Worm (Caenorhabditis elegans) whole organism, young adult: ENCODE data around the gene ceh-37.

Source experiments
- B0336.3 ChIP-seq: fragments of 200-800 bp; sonication (Bioruptor generic); IDR thresholded peaks from 2 replicates; pipeline ENCODE4 v1.3.6; 2022; ENCODE audit warnings: missing genetic modification characterization, missing compliant biosample characterization
- C06A6.2 ChIP-seq: fragments of 200-800 bp; sonication (Bioruptor generic); conservative IDR thresholded peaks from 2 replicates; pipeline ENCODE4 v1.3.6; 2022; ENCODE audit warnings: missing genetic modification characterization, missing compliant biosample characterization
- F10E7.11 ChIP-seq: sonication (generic microtip); optimal IDR thresholded peaks from 2 replicates; lab custom pipeline; 2017; ENCODE audit warnings: mild to moderate bottlenecking, missing genetic modification characterization, moderate library complexity, missing compliant biosample characterization
- F39B2.1 ChIP-seq: fragments of 200-800 bp; sonication (Bioruptor generic); IDR thresholded peaks from 2 replicates; pipeline ENCODE4 v1.3.6; 2022; ENCODE audit warnings: missing genetic modification reagents, missing genetic modification characterization, missing compliant biosample characterization
- F52B5.7 ChIP-seq: sonication (generic microtip); optimal IDR thresholded peaks from 2 replicates; lab custom pipeline; 2016; ENCODE audit warnings: mild to moderate bottlenecking, missing genetic modification characterization, missing compliant biosample characterization
- F55B11.4 ChIP-seq: sonication (generic microtip); optimal IDR thresholded peaks from 2 replicates; lab custom pipeline; 2016; ENCODE audit warnings: missing compliant biosample characterization, missing genetic modification characterization, borderline replicate concordance; ENCODE audit not compliant: insufficient read depth
- F57A8.1 ChIP-seq: fragments of 200-800 bp; sonication (Bioruptor generic); optimal IDR thresholded peaks from 2 replicates; lab custom pipeline; 2018; ENCODE audit warnings: mild to moderate bottlenecking, missing genetic modification characterization, moderate library complexity, missing compliant biosample characterization
- K11D2.4 ChIP-seq: fragments of 200-800 bp; sonication (Bioruptor generic); IDR thresholded peaks from 2 replicates; pipeline ENCODE4 v1.3.6; 2022; ENCODE audit warnings: missing genetic modification reagents, missing genetic modification characterization, missing compliant biosample characterization
- Y53F4B.3 ChIP-seq: fragments of 200-800 bp; sonication (Bioruptor generic); IDR thresholded peaks from 2 replicates; pipeline ENCODE4 v1.3.6; 2022; ENCODE audit warnings: missing genetic modification reagents, missing genetic modification characterization, missing compliant biosample characterization
- Y53G8AR.9 ChIP-seq: fragments of 200-800 bp; sonication (Bioruptor generic); conservative IDR thresholded peaks from 2 replicates; pipeline ENCODE4 v1.3.6; 2022; ENCODE audit warnings: missing genetic modification reagents, missing genetic modification characterization, missing compliant biosample characterization
- Y67H2A.10 ChIP-seq: fragments of 200-800 bp; sonication (Bioruptor generic); conservative IDR thresholded peaks from 2 replicates; pipeline ENCODE4 v1.3.6; 2022; ENCODE audit warnings: missing genetic modification reagents, missing genetic modification characterization, missing compliant biosample characterization
- Y95B8A.8 ChIP-seq: fragments of 200-800 bp; sonication (Bioruptor generic); IDR thresholded peaks from 2 replicates; pipeline ENCODE4 v1.3.6; 2022; ENCODE audit warnings: missing genetic modification reagents, missing genetic modification characterization, missing compliant biosample characterization
- akir-1 ChIP-seq: fragments of 200-800 bp; sonication (Bioruptor generic); optimal IDR thresholded peaks from 2 replicates; lab custom pipeline; 2018; ENCODE audit warnings: mild to moderate bottlenecking, missing genetic modification characterization, moderate library complexity, missing compliant biosample characterization
- aptf-3 ChIP-seq: fragments of 200-800 bp; sonication (Bioruptor generic); IDR thresholded peaks from 2 replicates; pipeline ENCODE4 v1.3.6; 2022; ENCODE audit warnings: missing genetic modification characterization, missing compliant biosample characterization
- attf-5 ChIP-seq: fragments of 200-800 bp; sonication (Bioruptor generic); optimal IDR thresholded peaks from 2 replicates; lab custom pipeline; 2018; ENCODE audit warnings: mild to moderate bottlenecking, missing genetic modification characterization, missing compliant biosample characterization
- bed-1 ChIP-seq: fragments of 200-800 bp; sonication (Bioruptor generic); IDR thresholded peaks from 2 replicates; pipeline ENCODE4 v1.3.6; 2022; ENCODE audit warnings: missing genetic modification reagents, missing genetic modification characterization, missing compliant biosample characterization
- cebp-1 ChIP-seq, 2 experiments: fragments of 200-800 bp in 1 of 2; sonication (Bioruptor generic) in 1 of 2; sonication (generic microtip) in 1 of 2; IDR thresholded peaks in 1 of 2; optimal IDR thresholded peaks in 1 of 2; 2 replicates each; pipeline versions ENCODE4 v1.3.6 to Lab custom; 2017 to 2022; ENCODE audit warnings: missing compliant biosample characterization in 2 of 2, missing genetic modification characterization in 2 of 2, mild to moderate bottlenecking in 1 of 2, missing genetic modification reagents in 1 of 2, moderate library complexity in 1 of 2
- dpff-1 ChIP-seq: sonication (generic microtip); optimal IDR thresholded peaks from 2 replicates; lab custom pipeline; 2017; ENCODE audit warnings: mild to moderate bottlenecking, missing genetic modification characterization, missing compliant biosample characterization
- egl-18 ChIP-seq: fragments of 200-800 bp; sonication (Bioruptor generic); IDR thresholded peaks from 2 replicates; pipeline ENCODE4 v1.3.6; 2022; ENCODE audit warnings: missing genetic modification reagents, missing genetic modification characterization, missing compliant biosample characterization
- egl-44 ChIP-seq: fragments of 200-800 bp; sonication (Bioruptor generic); IDR thresholded peaks from 2 replicates; pipeline ENCODE4 v1.3.6; 2022; ENCODE audit warnings: missing genetic modification reagents, missing genetic modification characterization, missing compliant biosample characterization
- ekl-4 ChIP-seq: fragments of 200-800 bp; sonication (Bioruptor generic); IDR thresholded peaks from 2 replicates; pipeline ENCODE4 v1.3.6; 2022; ENCODE audit warnings: missing genetic modification reagents, missing genetic modification characterization, missing compliant biosample characterization
- ets-4 ChIP-seq: fragments of 200-800 bp; sonication (Bioruptor generic); optimal IDR thresholded peaks from 2 replicates; lab custom pipeline; 2018; ENCODE audit warnings: mild to moderate bottlenecking, missing genetic modification characterization, missing compliant biosample characterization
- hlh-12 ChIP-seq: sonication (generic microtip); optimal IDR thresholded peaks from 2 replicates; lab custom pipeline; 2016; ENCODE audit warnings: missing genetic modification characterization, missing compliant biosample characterization
- lin-54 ChIP-seq: fragments of 200-800 bp; sonication (Bioruptor generic); optimal IDR thresholded peaks from 2 replicates; lab custom pipeline; 2018; ENCODE audit warnings: mild to moderate bottlenecking, missing genetic modification characterization, missing compliant biosample characterization
- lsl-1 ChIP-seq: fragments of 200-800 bp; sonication (Bioruptor generic); optimal IDR thresholded peaks from 2 replicates; lab custom pipeline; 2018; ENCODE audit warnings: mild to moderate bottlenecking, missing genetic modification characterization, moderate library complexity, missing compliant biosample characterization
- madf-8 ChIP-seq: fragments of 200-800 bp; sonication (Bioruptor generic); conservative IDR thresholded peaks from 2 replicates; pipeline ENCODE4 v1.3.6; 2022; ENCODE audit warnings: missing genetic modification reagents, missing genetic modification characterization, missing compliant biosample characterization
- mcd-1 ChIP-seq: fragments of 200-800 bp; sonication (Bioruptor generic); IDR thresholded peaks from 2 replicates; pipeline ENCODE4 v1.3.6; 2022; ENCODE audit warnings: missing genetic modification reagents, missing genetic modification characterization, missing compliant biosample characterization
- nhr-80 ChIP-seq: sonication (generic microtip); optimal IDR thresholded peaks from 2 replicates; lab custom pipeline; 2016; ENCODE audit warnings: missing genetic modification characterization, missing compliant biosample characterization
- pha-4 ChIP-seq: fragments of 150-350 bp; sonication (generic microtip); optimal IDR thresholded peaks from 2 replicates; lab custom pipeline; 2014; ENCODE audit warnings: missing biosample characterization, missing genetic modification reagents, missing genetic modification characterization
- rec-8 ChIP-seq, 2 experiments: sonication (generic microtip); optimal IDR thresholded peaks; 2 replicates each; lab custom pipeline; 2016; ENCODE audit warnings: mild to moderate bottlenecking in 2 of 2, missing genetic modification characterization in 2 of 2, missing genetic modification reagents in 2 of 2, missing genotype in 2 of 2, missing biosample characterization in 1 of 2, missing compliant biosample characterization in 1 of 2, moderate library complexity in 1 of 2
- rpc-1 ChIP-seq, 2 experiments: fragments of 150-350 bp in 1 of 2; sonication (generic microtip) in 1 of 2; optimal IDR thresholded peaks; 2 replicates each; lab custom pipeline; 2014 to 2018; ENCODE audit warnings: missing biosample characterization in 1 of 2, missing genetic modification characterization in 1 of 2, missing genetic modification reagents in 1 of 2, missing genotype in 1 of 2
- snpc-3.4 ChIP-seq: sonication (generic microtip); optimal IDR thresholded peaks from 2 replicates; lab custom pipeline; 2017; ENCODE audit warnings: missing genetic modification characterization, mild to moderate bottlenecking, missing compliant biosample characterization, antibody characterized with exemption, moderate library complexity, missing genotype, missing genetic modification reagents
- snpc-4 ChIP-seq, 5 experiments: fragments of 150-350 bp in 1 of 5; sonication (generic microtip) in 4 of 5; optimal IDR thresholded peaks; 2 replicates each; lab custom pipeline; 2014 to 2018; ENCODE audit warnings: missing genetic modification characterization in 5 of 5, missing biosample characterization in 3 of 5, antibody characterized with exemption in 2 of 5, mild to moderate bottlenecking in 2 of 5, missing compliant biosample characterization in 2 of 5, missing genotype in 2 of 5, moderate library complexity in 2 of 5, missing genetic modification reagents in 1 of 5
- somi-1 ChIP-seq: fragments of 200-800 bp; sonication (Bioruptor generic); optimal IDR thresholded peaks from 2 replicates; lab custom pipeline; 2018; ENCODE audit warnings: mild to moderate bottlenecking, missing genetic modification characterization, missing compliant biosample characterization
- unc-130 ChIP-seq: sonication (generic microtip); optimal IDR thresholded peaks from 2 replicates; lab custom pipeline; 2016; ENCODE audit warnings: missing genetic modification reagents, missing genetic modification characterization, missing compliant biosample characterization
- unc-62 ChIP-seq: fragments of 150-350 bp; optimal IDR thresholded peaks from 2 replicates; lab custom pipeline; 2014; ENCODE audit warnings: missing biosample characterization, missing genetic modification reagents, missing genetic modification characterization
- xnd-1 ChIP-seq: sonication (generic microtip); optimal IDR thresholded peaks from 2 replicates; lab custom pipeline; 2016; ENCODE audit warnings: missing genotype, missing genetic modification reagents, missing genetic modification characterization, missing compliant biosample characterization
- zfh-2 ChIP-seq: fragments of 200-800 bp; sonication (Bioruptor generic); conservative IDR thresholded peaks from 2 replicates; pipeline ENCODE4 v1.3.6; 2022; ENCODE audit warnings: missing genetic modification reagents, missing genetic modification characterization, missing compliant biosample characterization
- ztf-18 ChIP-seq: sonication (generic microtip); optimal IDR thresholded peaks from 2 replicates; lab custom pipeline; 2016; ENCODE audit warnings: missing genotype, mild to moderate bottlenecking, missing genetic modification characterization, missing compliant biosample characterization
- ztf-22 ChIP-seq: fragments of 200-800 bp; sonication (Bioruptor generic); optimal IDR thresholded peaks from 2 replicates; lab custom pipeline; 2018; ENCODE audit warnings: mild to moderate bottlenecking, missing genetic modification characterization, moderate library complexity, missing compliant biosample characterization
- ztf-28 ChIP-seq: fragments of 200-800 bp; sonication (Bioruptor generic); IDR thresholded peaks from 2 replicates; pipeline ENCODE4 v1.3.6; 2022; ENCODE audit warnings: missing genetic modification reagents, missing genetic modification characterization, missing compliant biosample characterization
- ztf-6 ChIP-seq: fragments of 200-800 bp; sonication (Bioruptor generic); IDR thresholded peaks from 2 replicates; pipeline ENCODE4 v1.3.6; 2022; ENCODE audit warnings: missing genetic modification reagents, missing genetic modification characterization, missing compliant biosample characterization

The ceh-37 gene

DNA sequence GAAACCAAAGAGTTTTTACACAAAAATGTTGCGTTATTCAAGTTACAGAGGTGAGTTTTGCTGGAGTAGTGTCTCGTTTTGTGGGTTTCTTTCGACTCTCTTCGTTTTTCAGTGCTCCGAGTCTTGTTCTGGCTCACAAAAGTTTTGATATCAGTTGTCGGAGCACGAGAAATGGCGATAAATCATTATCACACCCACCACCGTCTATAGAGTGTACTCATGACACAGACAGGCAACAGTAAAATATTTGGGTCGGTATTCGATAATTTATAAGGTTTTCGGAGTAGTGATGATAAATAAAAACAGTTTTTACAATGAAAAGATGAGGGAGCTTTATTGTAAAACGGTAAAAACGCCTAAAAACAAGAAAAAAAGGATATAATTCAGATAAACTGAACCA is at the start of gene ceh-37:
ceh-37 (minus strand) TSS at position 59 of the 400 bp plus-strand sequence.
- TF ChIP-seq egl-44 (GFP tag; lab: Robert Waterston, UW) (no peak), hlh-12 (tag; lab: Kevin White, UChicago) (no peak), ztf-6 (GFP tag; lab: Robert Waterston, UW) (no peak), F52B5.7 (tag; lab: Kevin White, UChicago) (no peak), madf-8 (GFP tag; lab: Robert Waterston, UW) (no peak), ztf-28 (GFP tag; lab: Robert Waterston, UW) (no peak), lsl-1 (GFP tag; lab: Kevin White, UChicago) (no peak), nhr-80 (tag; lab: Kevin White, UChicago) (peak; percentile 73), ekl-4 (GFP tag; lab: Robert Waterston, UW) (no peak), C06A6.2 (GFP tag; lab: Robert Waterston, UW) (no peak), snpc-3.4 (no peak), cebp-1 (GFP tag; IDR thresholded peaks at IDR 0.05; lab: Robert Waterston, UW) (no peak), cebp-1 (tag; optimal IDR thresholded peaks at IDR 0.05; lab: Kevin White, UChicago) (no peak), ets-4 (GFP tag; lab: Kevin White, UChicago) (peak; percentile 24)

DNA sequence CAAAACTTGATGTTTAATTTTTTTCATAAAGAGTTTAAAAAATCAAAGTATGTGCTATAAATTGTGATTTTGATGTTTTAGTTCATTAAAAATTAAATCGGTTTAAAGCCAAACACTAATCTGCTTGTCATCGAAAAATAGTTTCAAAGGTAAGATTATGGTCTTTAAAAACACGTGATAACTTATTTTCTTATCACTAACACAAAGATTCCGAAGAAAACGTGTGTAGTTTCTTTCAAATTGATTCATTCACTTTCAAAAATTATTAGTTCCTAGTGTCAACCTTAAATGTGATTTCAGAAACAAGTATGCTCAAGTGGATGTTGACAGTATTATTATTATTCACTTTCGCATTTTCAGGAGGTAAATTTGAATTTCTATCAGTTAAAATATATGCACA is 48.2 kb upstream of the ceh-37 start, which contains the start of gene E02H4.7:
E02H4.7 (plus strand) TSS at position 301 of the 400 bp plus-strand sequence.
- no peak for TF ChIP-seq ztf-18 (tag; lab: Kevin White, UChicago)
- TF ChIP-seq F39B2.1 (GFP tag; lab: Robert Waterston, UW), result no peak
- no peak for TF ChIP-seq Y95B8A.8 (GFP tag; lab: Robert Waterston, UW)
- no peak for TF ChIP-seq F57A8.1 (GFP tag; lab: Kevin White, UChicago)
- TF ChIP-seq zfh-2 (GFP tag; lab: Robert Waterston, UW), result no peak
- TF ChIP-seq bed-1, result no peak
- no peak for TF ChIP-seq Y67H2A.10 (GFP tag; lab: Robert Waterston, UW)
- TF ChIP-seq rpc-1 (optimal IDR thresholded peaks at IDR 0.05; lab: Kevin White, UChicago), result no peak
- TF ChIP-seq rpc-1 (tag; optimal IDR thresholded peaks at IDR 0.05; lab: Kevin White, UChicago), result no peak
- TF ChIP-seq rec-8 (tag; optimal IDR thresholded peaks at IDR 0.05; lab: Kevin White, UChicago), result no peak
- TF ChIP-seq unc-130 (GFP tag; lab: Kevin White, UChicago), result no peak
- no peak for TF ChIP-seq K11D2.4 (GFP tag; lab: Robert Waterston, UW)
- no peak for TF ChIP-seq B0336.3 (GFP tag; lab: Robert Waterston, UW)
- no peak for TF ChIP-seq ztf-6 (GFP tag; lab: Robert Waterston, UW)
- TF ChIP-seq somi-1 (GFP tag; lab: Kevin White, UChicago), result no peak
- no peak for TF ChIP-seq ztf-22 (GFP tag; lab: Kevin White, UChicago)
- no peak for TF ChIP-seq attf-5 (GFP tag; lab: Kevin White, UChicago)
- TF ChIP-seq aptf-3 (GFP tag; lab: Robert Waterston, UW), result no peak
- TF ChIP-seq F55B11.4 (tag; lab: Kevin White, UChicago), result no peak
- TF ChIP-seq mcd-1 (GFP tag; lab: Robert Waterston, UW), result no peak

DNA sequence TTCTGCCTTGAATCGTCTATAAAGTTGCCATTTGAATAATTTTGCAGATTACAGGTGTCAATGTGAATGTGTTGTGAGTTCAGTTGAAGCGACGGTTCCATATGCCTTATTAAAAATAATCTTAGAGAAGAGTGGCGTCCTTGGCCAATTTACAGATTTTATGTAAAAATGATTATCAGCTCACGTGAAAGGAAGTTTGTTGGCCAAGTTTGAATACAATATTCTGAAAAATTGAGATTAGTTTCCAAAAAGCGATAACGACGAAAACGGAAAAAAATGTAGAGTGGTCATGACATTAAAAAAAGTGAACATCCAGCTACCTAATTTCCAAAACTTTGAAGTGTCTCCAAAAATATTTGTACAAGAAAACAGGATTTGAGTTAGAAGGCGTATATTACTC is 47.2 kb upstream of the ceh-37 start, which contains the start of gene E02H4.5:
E02H4.5 (minus strand) TSS at position 101 of the 400 bp plus-strand sequence.
- TF ChIP-seq F10E7.11, result no peak
- TF ChIP-seq lin-54 (GFP tag; lab: Kevin White, UChicago), result no peak
- no peak for TF ChIP-seq nhr-80 (tag; lab: Kevin White, UChicago)
- TF ChIP-seq akir-1 (GFP tag; lab: Kevin White, UChicago), result no peak
- TF ChIP-seq snpc-4 (GFP tag; optimal IDR thresholded peaks at IDR 0.05; lab: Kevin White, UChicago), result no peak
- TF ChIP-seq snpc-4 (tag; optimal IDR thresholded peaks at IDR 0.05; lab: Kevin White, UChicago), result no peak
- no peak for TF ChIP-seq Y53G8AR.9 (GFP tag; lab: Robert Waterston, UW)
- no peak for TF ChIP-seq unc-62 (GFP tag; lab: Kevin White, UChicago)
- no peak for TF ChIP-seq bed-1
- TF ChIP-seq dpff-1 (tag; lab: Kevin White, UChicago), result no peak
- TF ChIP-seq Y53F4B.3 (GFP tag; lab: Robert Waterston, UW), result no peak
- no peak for TF ChIP-seq pha-4 (tag; lab: Kevin White, UChicago)
- TF ChIP-seq K11D2.4 (GFP tag; lab: Robert Waterston, UW), result no peak
- no peak for TF ChIP-seq egl-18 (GFP tag; lab: Robert Waterston, UW)
- TF ChIP-seq xnd-1 (tag; lab: Kevin White, UChicago), result no peak
